Fruit fly (Drosophila melanogaster) whole organism, embryonic: ENCODE data around the gene CG3984.

ENCODE experiments used
- CG10321 ChIP-seq: fragments of 200-800 bp; sonication (Bioruptor generic); IDR thresholded peaks from 2 replicates; pipeline ENCODE4 v1.3.6; 2022; ENCODE audit warnings: missing biosample characterization, missing genetic modification characterization
- CG11504 ChIP-seq: fragments of 200-800 bp; sonication (Bioruptor generic); optimal IDR thresholded peaks from 3 replicates; lab custom pipeline; 2019; ENCODE audit warnings: missing biosample characterization, mild to moderate bottlenecking, missing genetic modification characterization, moderate library complexity
- CG12391 ChIP-seq: fragments of 200-800 bp; sonication (Bioruptor generic); optimal IDR thresholded peaks from 3 replicates; lab custom pipeline; 2018; ENCODE audit warnings: missing biosample characterization, mild to moderate bottlenecking, missing genetic modification characterization, moderate library complexity
- CG12769 ChIP-seq: fragments of 200-800 bp; sonication (Bioruptor generic); optimal IDR thresholded peaks from 2 replicates; lab custom pipeline; 2019; ENCODE audit warnings: missing biosample characterization, mild to moderate bottlenecking, missing genetic modification characterization, moderate library complexity
- CG15269 ChIP-seq: fragments of 200-800 bp; sonication (Bioruptor generic); optimal IDR thresholded peaks from 2 replicates; lab custom pipeline; 2018; ENCODE audit warnings: missing biosample characterization, mild to moderate bottlenecking, missing genetic modification characterization, moderate library complexity
- CG1647 ChIP-seq: fragments of 200-800 bp; sonication (Bioruptor generic); optimal IDR thresholded peaks from 3 replicates; lab custom pipeline; 2016; ENCODE audit warnings: missing biosample characterization, missing genetic modification characterization
- CG17328 ChIP-seq: fragments of 200-800 bp; sonication (Bioruptor generic); IDR thresholded peaks from 2 replicates; pipeline ENCODE4 v1.3.6; 2022; ENCODE audit warnings: missing biosample characterization, missing genetic modification characterization
- CG17912 ChIP-seq: fragments of 200-800 bp; sonication (Bioruptor generic); optimal IDR thresholded peaks from 2 replicates; lab custom pipeline; 2018; ENCODE audit warnings: missing biosample characterization, mild to moderate bottlenecking, missing genetic modification characterization
- CG18011 ChIP-seq: fragments of 200-800 bp; sonication (Bioruptor generic); optimal IDR thresholded peaks from 2 replicates; lab custom pipeline; 2017; ENCODE audit warnings: missing biosample characterization, missing genetic modification characterization, mild to moderate bottlenecking, moderate library complexity, missing genotype
- CG2889 ChIP-seq: fragments of 200-800 bp; sonication (Bioruptor generic); IDR thresholded peaks from 3 replicates; pipeline ENCODE4 v1.3.6; 2022; ENCODE audit warnings: missing biosample characterization, missing genetic modification characterization
- CG30403 ChIP-seq: fragments of 200-800 bp; sonication (Bioruptor generic); optimal IDR thresholded peaks from 3 replicates; lab custom pipeline; 2016; ENCODE audit warnings: missing biosample characterization, missing genetic modification characterization
- CG30431 ChIP-seq: fragments of 200-800 bp; sonication (Bioruptor generic); optimal IDR thresholded peaks from 2 replicates; lab custom pipeline; 2017; ENCODE audit warnings: missing biosample characterization, missing genetic modification characterization
- CG31441 ChIP-seq: fragments of 200-800 bp; sonication (Bioruptor generic); IDR thresholded peaks from 2 replicates; pipeline ENCODE4 v1.3.6; 2022; ENCODE audit warnings: missing biosample characterization, missing genetic modification characterization
- Dp ChIP-seq: fragments of 200-800 bp; sonication (Bioruptor generic); optimal IDR thresholded peaks from 2 replicates; lab custom pipeline; 2018; ENCODE audit warnings: missing biosample characterization, mild to moderate bottlenecking, missing genetic modification characterization, moderate library complexity
- Fer2 ChIP-seq: fragments of 200-800 bp; sonication (Bioruptor generic); optimal IDR thresholded peaks from 2 replicates; lab custom pipeline; 2018; ENCODE audit warnings: missing biosample characterization, mild to moderate bottlenecking, missing genetic modification characterization, moderate library complexity
- H2.0 ChIP-seq: fragments of 200-800 bp; sonication (Bioruptor generic); IDR thresholded peaks from 2 replicates; pipeline ENCODE4 v1.3.6; 2022; ENCODE audit warnings: missing biosample characterization, missing genetic modification characterization
- Mes4 ChIP-seq: fragments of 200-800 bp; sonication (Bioruptor generic); optimal IDR thresholded peaks from 2 replicates; lab custom pipeline; 2016; ENCODE audit warnings: missing biosample characterization, missing genetic modification characterization
- NC2β ChIP-seq: fragments of 200-800 bp; sonication (Bioruptor generic); optimal IDR thresholded peaks from 2 replicates; lab custom pipeline; 2016; ENCODE audit warnings: missing biosample characterization, missing genetic modification characterization
- Optix ChIP-seq: fragments of 200-800 bp; sonication (Bioruptor generic); IDR thresholded peaks from 3 replicates; pipeline ENCODE4 v1.3.6; 2022; ENCODE audit warnings: missing biosample characterization, missing genetic modification characterization
- Poxn ChIP-seq: fragments of 200-800 bp; sonication (Bioruptor generic); IDR thresholded peaks from 2 replicates; pipeline ENCODE4 v1.3.6; 2022; ENCODE audit warnings: missing biosample characterization, missing genetic modification characterization
- Rx ChIP-seq: fragments of 200-800 bp; sonication (Bioruptor generic); IDR thresholded peaks from 2 replicates; pipeline ENCODE4 v1.3.6; 2022; ENCODE audit warnings: missing biosample characterization, missing genetic modification characterization
- Tbp ChIP-seq: fragments of >200 bp; optimal IDR thresholded peaks from 2 replicates; lab custom pipeline; 2018; ENCODE audit warnings: missing biosample characterization, missing genetic modification characterization
- Vsx1 ChIP-seq: fragments of 200-800 bp; sonication (Bioruptor generic); optimal IDR thresholded peaks from 2 replicates; lab custom pipeline; 2017; ENCODE audit warnings: missing biosample characterization, mild to moderate bottlenecking, missing genetic modification characterization, missing genetic modification reagents
- cad ChIP-seq: fragments of >200 bp; optimal IDR thresholded peaks from 2 replicates; lab custom pipeline; 2017; ENCODE audit warnings: missing biosample characterization, missing genetic modification characterization
- chinmo ChIP-seq: fragments of 200-800 bp; sonication (Bioruptor generic); IDR thresholded peaks from 4 replicates; pipeline ENCODE4 v1.3.6; 2022; ENCODE audit warnings: missing biosample characterization, missing genetic modification characterization; ENCODE audit not compliant: partially characterized antibody
- ci ChIP-seq: fragments of 200-800 bp; sonication (Bioruptor generic); IDR thresholded peaks from 3 replicates; pipeline ENCODE4 v1.3.6; 2022; ENCODE audit warnings: missing biosample characterization, missing genetic modification characterization
- croc ChIP-seq: fragments of 200-800 bp; sonication (Bioruptor generic); conservative IDR thresholded peaks from 3 replicates; pipeline ENCODE4 v1.3.6; 2022; ENCODE audit warnings: missing biosample characterization, missing genetic modification characterization
- fd64A ChIP-seq: fragments of 200-800 bp; sonication (Bioruptor generic); optimal IDR thresholded peaks from 3 replicates; lab custom pipeline; 2018; ENCODE audit warnings: missing biosample characterization, mild to moderate bottlenecking, missing genetic modification characterization
- fu2 ChIP-seq: fragments of 200-800 bp; sonication (Bioruptor generic); optimal IDR thresholded peaks from 2 replicates; lab custom pipeline; 2016; ENCODE audit warnings: missing biosample characterization, missing genetic modification characterization
- gem ChIP-seq: fragments of 200-800 bp; sonication (Bioruptor generic); optimal IDR thresholded peaks from 2 replicates; lab custom pipeline; 2019; ENCODE audit warnings: missing biosample characterization, mild to moderate bottlenecking, missing genetic modification characterization, moderate library complexity
- grn ChIP-seq: fragments of 200-800 bp; sonication (Bioruptor generic); optimal IDR thresholded peaks from 3 replicates; lab custom pipeline; 2017; ENCODE audit warnings: missing biosample characterization, missing genetic modification characterization
- ham ChIP-seq: fragments of 200-800 bp; sonication (Bioruptor generic); IDR thresholded peaks from 2 replicates; pipeline ENCODE4 v1.3.6; 2022; ENCODE audit warnings: missing biosample characterization, missing genetic modification characterization
- ind ChIP-seq: fragments of 200-800 bp; sonication (Bioruptor generic); optimal IDR thresholded peaks from 3 replicates; lab custom pipeline; 2016; ENCODE audit warnings: missing biosample characterization, missing genetic modification characterization
- jigr1 ChIP-seq: fragments of 200-800 bp; sonication (Bioruptor generic); IDR thresholded peaks from 3 replicates; pipeline ENCODE4 v1.3.6; 2022; ENCODE audit warnings: missing biosample characterization, missing genetic modification characterization
- kni ChIP-seq: fragments of 200-800 bp; sonication (Bioruptor generic); optimal IDR thresholded peaks from 3 replicates; lab custom pipeline; 2017; ENCODE audit warnings: mild to moderate bottlenecking, missing biosample characterization, missing genetic modification reagents, missing genetic modification characterization
- knrl ChIP-seq: fragments of 200-800 bp; sonication (Bioruptor generic); IDR thresholded peaks from 3 replicates; pipeline ENCODE4 v1.3.6; 2022; ENCODE audit warnings: missing biosample characterization, missing genetic modification characterization; ENCODE audit not compliant: partially characterized antibody
- lab ChIP-seq: fragments of 200-800 bp; sonication (Bioruptor generic); optimal IDR thresholded peaks from 3 replicates; lab custom pipeline; 2017; ENCODE audit warnings: missing biosample characterization, missing genetic modification characterization, mild to moderate bottlenecking, moderate library complexity, missing genetic modification reagents
- mld ChIP-seq: fragments of 200-800 bp; sonication (Bioruptor generic); IDR thresholded peaks from 3 replicates; pipeline ENCODE4 v1.3.6; 2022; ENCODE audit warnings: missing biosample characterization, missing genetic modification characterization; ENCODE audit not compliant: partially characterized antibody
- nom ChIP-seq: fragments of 200-800 bp; sonication (Bioruptor generic); optimal IDR thresholded peaks from 2 replicates; lab custom pipeline; 2017; ENCODE audit warnings: missing biosample characterization, missing genetic modification characterization, mild to moderate bottlenecking, moderate library complexity, missing genetic modification reagents
- oc ChIP-seq: fragments of 200-800 bp; sonication (Bioruptor generic); optimal IDR thresholded peaks from 2 replicates; lab custom pipeline; 2018; ENCODE audit warnings: missing biosample characterization, mild to moderate bottlenecking, missing genetic modification characterization, moderate library complexity
- otp ChIP-seq: fragments of 200-800 bp; sonication (Bioruptor generic); IDR thresholded peaks from 3 replicates; pipeline ENCODE4, ENCODE4 v1.3.6; 2022; ENCODE audit warnings: missing biosample characterization, missing genetic modification characterization
- rib ChIP-seq: fragments of 200-800 bp; sonication (Bioruptor generic); IDR thresholded peaks from 2 replicates; pipeline ENCODE4 v1.3.6; 2022; ENCODE audit warnings: missing biosample characterization, missing genetic modification characterization
- sna ChIP-seq: fragments of 200-800 bp; sonication (Bioruptor generic); IDR thresholded peaks from 2 replicates; pipeline ENCODE4 v1.3.6; 2022; ENCODE audit warnings: missing biosample characterization, missing genetic modification characterization; ENCODE audit not compliant: partially characterized antibody
- tna ChIP-seq: fragments of 200-800 bp; sonication (Bioruptor generic); IDR thresholded peaks from 2 replicates; pipeline ENCODE4 v1.3.6; 2022; ENCODE audit warnings: missing biosample characterization, missing genetic modification characterization; ENCODE audit not compliant: partially characterized antibody
- z ChIP-seq: fragments of 200-800 bp; sonication (Bioruptor generic); IDR thresholded peaks from 3 replicates; pipeline ENCODE4 v1.3.6; 2022; ENCODE audit warnings: missing biosample characterization, missing genetic modification characterization

The CG3984 gene

DNA sequence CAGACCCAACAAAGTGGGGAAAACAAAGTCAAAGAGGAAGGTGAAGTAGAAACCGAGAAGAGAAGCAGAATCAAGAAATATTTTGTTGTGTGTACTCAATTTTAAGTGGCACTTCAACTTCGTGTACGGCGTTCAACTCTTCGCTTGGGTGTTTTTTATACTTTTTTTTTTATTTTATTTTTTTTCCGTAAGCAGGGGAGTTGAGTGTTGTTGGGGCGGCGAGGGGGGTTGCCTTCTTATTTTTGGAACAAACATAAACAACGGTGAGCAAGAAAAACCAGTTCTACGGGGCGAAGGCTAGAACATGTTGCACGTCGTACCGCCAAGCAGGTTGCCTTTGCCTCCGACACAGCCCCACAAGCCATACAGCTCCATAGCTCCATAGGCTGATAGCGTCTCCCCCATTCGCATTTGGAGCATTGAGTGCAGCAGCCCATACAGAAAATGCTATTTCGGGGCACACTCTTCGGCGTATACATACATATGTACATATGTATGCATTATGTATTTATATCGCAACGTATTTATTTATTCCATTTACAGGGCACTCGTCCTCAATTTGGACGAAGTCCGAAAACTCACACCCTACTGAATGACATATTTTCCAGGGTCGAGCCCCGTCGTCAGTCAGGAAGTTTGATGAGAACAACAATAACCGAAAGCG, 45.1 kb upstream of the CG3984 start (continued):
- TF ChIP-seq Rx (GFP tag; lab: Robert Waterston, UW) (no peak), CG2889 (GFP tag; lab: Robert Waterston, UW) (no peak), knrl (GFP tag; lab: Robert Waterston, UW) (no peak), gem (peak; percentile 10), Dp (GFP tag; lab: Kevin White, UChicago) (no peak), CG31441 (GFP tag; lab: Robert Waterston, UW) (no peak), sna (GFP tag; lab: Robert Waterston, UW) (no peak), Vsx1 (GFP tag; lab: Kevin White, UChicago) (peak; percentile 78), lab (GFP tag; lab: Kevin White, UChicago) (no peak), tna (no peak), Fer2 (tag; lab: Kevin White, UChicago) (no peak), NC2β (GFP tag; lab: Kevin White, UChicago) (no peak), z (GFP tag; lab: Robert Waterston, UW) (peak; percentile 42; the same call in 1 of the 3 replicates), Optix (GFP tag; lab: Robert Waterston, UW) (no peak), CG30403 (no peak), CG10321 (0 out of 2 replicates have a peak, but pooled peaks have one; percentile 8), ci (GFP tag; lab: Robert Waterston, UW) (peak; percentile 44; the same call in 2 of the 3 replicates), jigr1 (GFP tag; lab: Robert Waterston, UW) (no peak), CG12391 (tag; lab: Kevin White, UChicago) (no peak), Tbp (no peak), CG15269 (peak; percentile 64), oc (tag; lab: Kevin White, UChicago) (no peak), kni (GFP tag; lab: Kevin White, UChicago) (peak; percentile 80), chinmo (peak; percentile 84; the same call in 2 of the 4 replicates), CG17912 (GFP tag; lab: Kevin White, UChicago) (no peak), Poxn (no peak), CG17328 (GFP tag; lab: Robert Waterston, UW) (peak; percentile 25; the same call in 1 of the 2 replicates), H2.0 (no peak), grn (no peak), cad (GFP tag; lab: Kevin White, UChicago) (no peak), ind (GFP tag; lab: Kevin White, UChicago) (no peak), CG1647 (GFP tag; lab: Kevin White, UChicago) (no peak), CG11504 (tag; lab: Kevin White, UChicago) (peak; percentile 5), rib (GFP tag; lab: Robert Waterston, UW) (peak; percentile 55; the same call in 1 of the 2 replicates), CG12769 (tag; lab: Kevin White, UChicago) (no peak), ham (GFP tag; lab: Robert Waterston, UW) (no peak), CG18011 (GFP tag; lab: Kevin White, UChicago) (no peak), fd64A (GFP tag; lab: Kevin White, UChicago) (no peak), otp (GFP tag; lab: Robert Waterston, UW) (no peak), croc (GFP tag; lab: Robert Waterston, UW) (no peak), Mes4 (GFP tag; lab: Kevin White, UChicago) (no peak), nom (GFP tag; lab: Kevin White, UChicago) (peak; percentile 95), mld (GFP tag; lab: Robert Waterston, UW) (no peak), CG30431 (GFP tag; lab: Kevin White, UChicago) (no peak), fu2 (GFP tag; lab: Kevin White, UChicago) (no peak)
